Worm (Caenorhabditis elegans) whole organism, L3 larva: Measurements from ENCODE around the gene pdcd-2.
A peak's percentile ranks its signal among the peaks of the same experiment; 100 is the strongest.
"Not testable (repeated sequence)": the region's sequence is repeated elsewhere in the genome, so short reads cannot be mapped to it uniquely, and the experiment has no call there.

ENCODE experiments used
- nhr-25 ChIP-seq: sonication (generic microtip); optimal IDR thresholded peaks from 2 replicates; lab custom pipeline; 2017; ENCODE audit warnings: missing biosample characterization, missing genetic modification characterization
- unc-62 ChIP-seq: fragments of 150-350 bp; sonication (generic microtip); optimal IDR thresholded peaks from 4 replicates; lab custom pipeline; 2014; ENCODE audit warnings: missing biosample characterization, missing genetic modification reagents, missing genetic modification characterization
- ztf-11 ChIP-seq: fragments of 150-350 bp; optimal IDR thresholded peaks from 2 replicates; lab custom pipeline; 2014; ENCODE audit warnings: missing biosample characterization, missing genetic modification characterization

- TF ChIP-seq ztf-11; unc-62 (GFP tag; lab: Kevin White, UChicago): not testable (repeated sequence)
- TF ChIP-seq nhr-25 (tag; lab: Kevin White, UChicago): peak; percentile 22
Measured at ce11 chrIII:4414041-4414440, 3.8 kb downstream of the pdcd-2 start.
